Worm (Caenorhabditis elegans) whole organism, L3 larva: ENCODE results near the gene F18A11.5.

Experiments used
- R02D3.7 ChIP-seq: fragments of 150-350 bp; optimal IDR thresholded peaks from 2 replicates; lab custom pipeline; 2014; ENCODE audit warnings: missing biosample characterization, missing genetic modification characterization
- ZK546.5 ChIP-seq: sonication (generic microtip); optimal IDR thresholded peaks from 2 replicates; lab custom pipeline; 2017; ENCODE audit warnings: missing biosample characterization, missing genetic modification characterization
- aly-2 ChIP-seq: fragments of 150-350 bp; optimal IDR thresholded peaks from 2 replicates; lab custom pipeline; 2014; ENCODE audit warnings: missing biosample characterization, missing genetic modification characterization
- ceh-16 ChIP-seq: sonication (generic microtip); optimal IDR thresholded peaks from 2 replicates; lab custom pipeline; 2017; ENCODE audit warnings: missing biosample characterization, missing genetic modification characterization
- ceh-82 ChIP-seq: fragments of 150-350 bp; optimal IDR thresholded peaks from 2 replicates; lab custom pipeline; 2014; ENCODE audit warnings: missing biosample characterization, missing genetic modification characterization
- daf-12 ChIP-seq: fragments of 150-350 bp; optimal IDR thresholded peaks from 2 replicates; lab custom pipeline; 2014; ENCODE audit warnings: missing biosample characterization, missing genetic modification reagents, missing genetic modification characterization
- egl-27 ChIP-seq: sonication (generic microtip); optimal IDR thresholded peaks from 4 replicates; lab custom pipeline; 2017; ENCODE audit warnings: missing biosample characterization, missing genetic modification reagents, missing genetic modification characterization
- egl-5 ChIP-seq: fragments of 150-350 bp; optimal IDR thresholded peaks from 2 replicates; lab custom pipeline; 2017; ENCODE audit warnings: missing biosample characterization, missing genetic modification reagents, missing genetic modification characterization, inconsistent platforms
- elt-1 ChIP-seq: fragments of 150-350 bp; optimal IDR thresholded peaks from 2 replicates; lab custom pipeline; 2014; ENCODE audit warnings: missing biosample characterization, missing genetic modification characterization
- elt-2 ChIP-seq: sonication (generic microtip); optimal IDR thresholded peaks from 2 replicates; lab custom pipeline; 2016; ENCODE audit warnings: missing genetic modification reagents, mild to moderate bottlenecking, missing genetic modification characterization, missing compliant biosample characterization
- elt-3 ChIP-seq, 3 experiments: fragments of 150-350 bp in 1 of 3; sonication (generic microtip) in 2 of 3; optimal IDR thresholded peaks; 2 replicates in 2 of 3; 4 replicates in 1 of 3; lab custom pipeline; 2014 to 2017; ENCODE audit warnings: missing biosample characterization in 3 of 3, missing genetic modification characterization in 3 of 3
- eor-1 ChIP-seq, 2 experiments: fragments of 150-350 bp; optimal IDR thresholded peaks; 2 replicates each; lab custom pipeline; 2014 to 2018; ENCODE audit warnings: missing biosample characterization in 2 of 2, missing genetic modification characterization in 2 of 2
- fkh-2 ChIP-seq: fragments of 150-350 bp; optimal IDR thresholded peaks from 2 replicates; lab custom pipeline; 2014; ENCODE audit warnings: missing biosample characterization, missing genetic modification reagents, missing genetic modification characterization
- fos-1 ChIP-seq: fragments of 150-350 bp; optimal IDR thresholded peaks from 2 replicates; lab custom pipeline; 2014; ENCODE audit warnings: missing biosample characterization, missing genetic modification characterization
- hmg-11 ChIP-seq: sonication (generic microtip); optimal IDR thresholded peaks from 2 replicates; lab custom pipeline; 2016; ENCODE audit warnings: missing genetic modification characterization, missing compliant biosample characterization
- jun-1 ChIP-seq: fragments of 150-350 bp; optimal IDR thresholded peaks from 2 replicates; lab custom pipeline; 2014; ENCODE audit warnings: missing biosample characterization, missing genetic modification reagents, missing genetic modification characterization
- lin-15B ChIP-seq: fragments of 150-350 bp; optimal IDR thresholded peaks from 2 replicates; lab custom pipeline; 2014; ENCODE audit warnings: missing biosample characterization, missing genetic modification characterization
- lin-39 ChIP-seq: fragments of 150-350 bp; optimal IDR thresholded peaks from 2 replicates; lab custom pipeline; 2018; ENCODE audit warnings: missing biosample characterization, missing genetic modification reagents, missing genetic modification characterization
- mdl-1 ChIP-seq: fragments of 150-350 bp; optimal IDR thresholded peaks from 2 replicates; lab custom pipeline; 2014; ENCODE audit warnings: missing biosample characterization, missing genetic modification characterization
- nhr-11 ChIP-seq: fragments of 150-350 bp; optimal IDR thresholded peaks from 2 replicates; lab custom pipeline; 2014; ENCODE audit warnings: missing biosample characterization, missing genetic modification characterization
- nhr-12 ChIP-seq: fragments of 150-350 bp; optimal IDR thresholded peaks from 2 replicates; lab custom pipeline; 2014; ENCODE audit warnings: missing biosample characterization, missing genetic modification characterization
- nhr-23 ChIP-seq: fragments of 150-350 bp; optimal IDR thresholded peaks from 2 replicates; lab custom pipeline; 2014; ENCODE audit warnings: missing biosample characterization, missing genetic modification reagents, missing genetic modification characterization
- nhr-237 ChIP-seq: fragments of 150-350 bp; optimal IDR thresholded peaks from 2 replicates; lab custom pipeline; 2014; ENCODE audit warnings: missing biosample characterization, missing genetic modification characterization
- nhr-25 ChIP-seq: sonication (generic microtip); optimal IDR thresholded peaks from 2 replicates; lab custom pipeline; 2017; ENCODE audit warnings: missing biosample characterization, missing genetic modification characterization
- nhr-28 ChIP-seq: fragments of 150-350 bp; optimal IDR thresholded peaks from 2 replicates; lab custom pipeline; 2014; ENCODE audit warnings: missing biosample characterization, missing genetic modification characterization
- nhr-77 ChIP-seq: fragments of 150-350 bp; optimal IDR thresholded peaks from 2 replicates; lab custom pipeline; 2014; ENCODE audit warnings: missing biosample characterization, missing genetic modification characterization
- pha-4 ChIP-seq: fragments of 150-350 bp; optimal IDR thresholded peaks from 2 replicates; lab custom pipeline; 2014; ENCODE audit warnings: missing biosample characterization, missing genetic modification reagents, missing genetic modification characterization
- pqm-1 ChIP-seq: fragments of 150-350 bp; optimal IDR thresholded peaks from 2 replicates; lab custom pipeline; 2017; ENCODE audit warnings: missing biosample characterization, missing genetic modification characterization, inconsistent platforms
- skn-1 ChIP-seq: fragments of 150-350 bp; optimal IDR thresholded peaks from 2 replicates; lab custom pipeline; 2014; ENCODE audit warnings: missing biosample characterization, missing genetic modification characterization
- snpc-4 ChIP-seq: fragments of 150-350 bp; optimal IDR thresholded peaks from 2 replicates; lab custom pipeline; 2014; ENCODE audit warnings: missing biosample characterization, missing genetic modification characterization
- unc-39 ChIP-seq: sonication (generic microtip); optimal IDR thresholded peaks from 4 replicates; lab custom pipeline; 2017; ENCODE audit warnings: missing biosample characterization, missing genetic modification characterization
- unc-62 ChIP-seq: fragments of 150-350 bp; sonication (generic microtip); optimal IDR thresholded peaks from 4 replicates; lab custom pipeline; 2014; ENCODE audit warnings: missing biosample characterization, missing genetic modification reagents, missing genetic modification characterization
- zag-1 ChIP-seq: fragments of 150-350 bp; optimal IDR thresholded peaks from 2 replicates; lab custom pipeline; 2014; ENCODE audit warnings: missing biosample characterization, missing genetic modification characterization
- ztf-11 ChIP-seq: fragments of 150-350 bp; optimal IDR thresholded peaks from 2 replicates; lab custom pipeline; 2014; ENCODE audit warnings: missing biosample characterization, missing genetic modification characterization
- ztf-4 ChIP-seq: fragments of 150-350 bp; optimal IDR thresholded peaks from 2 replicates; lab custom pipeline; 2014; ENCODE audit warnings: missing biosample characterization, missing genetic modification characterization

F18A11.5 gene

ce11 chrII:13004872-13005252 is 9.2 kb downstream of the F18A11.5 start:
- TF ChIP-seq lin-39 (tag; lab: Kevin White, UChicago) (no peak), elt-3 (tag; optimal IDR thresholded peaks at IDR 0.05; lab: Kevin White, UChicago) (no peak), elt-1 (no peak), mdl-1 (tag; lab: Kevin White, UChicago) (no peak), elt-2 (tag; lab: Kevin White, UChicago) (peak; percentile 45), lin-15B (no peak), ceh-16 (tag; lab: Kevin White, UChicago) (no peak), zag-1 (tag; lab: Kevin White, UChicago) (no peak), pha-4 (tag; lab: Kevin White, UChicago) (peak; percentile 30)

ce11 chrII:13004160-13004871 is 9.8 kb downstream of the F18A11.5 start:
- TF ChIP-seq egl-27 (tag; lab: Kevin White, UChicago) (no peak), skn-1 (tag; lab: Kevin White, UChicago) (no peak), nhr-77 (tag; lab: Kevin White, UChicago) (no peak), aly-2 (tag; lab: Kevin White, UChicago) (no peak), nhr-25 (tag; lab: Kevin White, UChicago) (peak; percentile 62), nhr-23 (tag; lab: Kevin White, UChicago) (peak; percentile 40), elt-2 (tag; lab: Kevin White, UChicago) (peak; percentile 82), pqm-1 (tag; lab: Kevin White, UChicago) (peak; percentile 69)

ce11 chrII:13003244-13003643 is 10.8 kb downstream of the F18A11.5 start:
- TF ChIP-seq ceh-82 (tag; lab: Kevin White, UChicago): no peak
- TF ChIP-seq nhr-237: no peak
- no peak for TF ChIP-seq R02D3.7
- no peak for TF ChIP-seq snpc-4
- no peak for TF ChIP-seq fos-1
- TF ChIP-seq fkh-2 (tag; lab: Kevin White, UChicago): no peak
- no peak for TF ChIP-seq pqm-1 (tag; lab: Kevin White, UChicago)
- TF ChIP-seq mdl-1 (tag; lab: Kevin White, UChicago): no peak
- TF ChIP-seq nhr-28 (tag; lab: Kevin White, UChicago): no peak
- TF ChIP-seq hmg-11 (tag; lab: Kevin White, UChicago): no peak
- no peak for TF ChIP-seq ztf-4 (tag; lab: Kevin White, UChicago)
- no peak for TF ChIP-seq unc-62 (GFP tag; lab: Kevin White, UChicago)
- TF ChIP-seq ceh-16 (tag; lab: Kevin White, UChicago): no peak
- TF ChIP-seq egl-5 (tag; lab: Kevin White, UChicago): no peak
- TF ChIP-seq eor-1 (tag; optimal IDR thresholded peaks at IDR 0.05; lab: Kevin White, UChicago): no peak
- no peak for TF ChIP-seq jun-1 (tag; lab: Kevin White, UChicago)
- TF ChIP-seq egl-27 (tag; lab: Kevin White, UChicago): no peak

- TF ChIP-seq snpc-4 (no peak), mdl-1 (tag; lab: Kevin White, UChicago) (no peak), pha-4 (tag; lab: Kevin White, UChicago) (no peak), fos-1 (no peak), elt-2 (tag; lab: Kevin White, UChicago) (no peak), nhr-77 (tag; lab: Kevin White, UChicago) (no peak), unc-62 (GFP tag; lab: Kevin White, UChicago) (no peak), elt-1 (no peak), nhr-11 (tag; lab: Kevin White, UChicago) (no peak), daf-12 (no peak), ceh-16 (tag; lab: Kevin White, UChicago) (no peak), egl-27 (tag; lab: Kevin White, UChicago) (no peak), unc-39 (tag; lab: Kevin White, UChicago) (no peak), ZK546.5 (no peak), nhr-12 (no peak), nhr-237 (no peak), jun-1 (tag; lab: Kevin White, UChicago) (no peak)
Measured at ce11 chrII:13000753-13001152, 13.3 kb downstream of the F18A11.5 start, which contains the start of gene Y38F1A.8. Y38F1A.8 (minus strand) TSS chrII:13000853.

DNA sequence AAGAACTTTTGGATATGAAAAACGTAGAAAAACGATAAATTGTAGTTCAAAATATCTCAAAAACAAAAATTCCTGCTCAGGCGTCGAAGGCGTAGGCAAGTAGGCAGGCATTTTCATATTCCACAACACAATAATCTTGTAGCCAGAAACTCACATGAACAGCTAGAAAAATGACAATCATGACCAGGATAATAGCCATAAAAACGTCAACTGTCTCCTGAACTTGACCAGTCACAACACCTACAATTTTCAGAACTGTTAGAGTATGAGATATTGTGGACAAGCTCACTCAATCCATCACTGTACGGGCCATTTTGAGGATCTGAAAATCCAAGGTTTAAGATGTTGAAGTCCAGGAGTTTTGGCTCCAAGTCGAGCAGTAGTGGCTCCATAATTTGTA is 16.7 kb downstream of the F18A11.5 start, which contains the start of gene Y38F1A.7:
Gene Y38F1A.7, minus strand, starts transcription at position 392 of the 400 bp plus-strand sequence.
- TF ChIP-seq hmg-11 (tag; lab: Kevin White, UChicago) (no peak), nhr-12 (no peak), elt-2 (tag; lab: Kevin White, UChicago) (peak; percentile 1), unc-39 (tag; lab: Kevin White, UChicago) (no peak), ztf-11 (tag; lab: Kevin White, UChicago) (no peak), elt-1 (no peak), nhr-11 (tag; lab: Kevin White, UChicago) (no peak)
